Worm (Caenorhabditis elegans) whole organism, early embryonic: ENCODE data around the gene M28.8.

Experiments
- B0310.2 ChIP-seq: sonication (generic microtip); optimal IDR thresholded peaks from 2 replicates; lab custom pipeline; 2016; ENCODE audit warnings: mild to moderate bottlenecking, missing genetic modification characterization, missing compliant biosample characterization
- F13C5.2 ChIP-seq: sonication (generic microtip); optimal IDR thresholded peaks from 2 replicates; lab custom pipeline; 2017; ENCODE audit warnings: mild to moderate bottlenecking, missing genetic modification characterization, inconsistent platforms, missing compliant biosample characterization
- aly-1 ChIP-seq: sonication (generic microtip); optimal IDR thresholded peaks from 2 replicates; lab custom pipeline; 2016; ENCODE audit warnings: missing genetic modification characterization, missing compliant biosample characterization
- ama-1 ChIP-seq: fragments of 150-350 bp; optimal IDR thresholded peaks from 2 replicates; lab custom pipeline; 2014
- ceh-13 ChIP-seq: fragments of 200-800 bp; sonication (Bioruptor generic); optimal IDR thresholded peaks from 2 replicates; lab custom pipeline; 2018; ENCODE audit warnings: mild to moderate bottlenecking, missing genetic modification characterization, missing compliant biosample characterization
- ceh-36 ChIP-seq: sonication (generic microtip); optimal IDR thresholded peaks from 2 replicates; lab custom pipeline; 2016; ENCODE audit warnings: missing genetic modification characterization, inconsistent platforms, missing compliant biosample characterization
- ets-7 ChIP-seq: sonication (generic microtip); optimal IDR thresholded peaks from 2 replicates; lab custom pipeline; 2016; ENCODE audit warnings: missing genotype, missing genetic modification characterization, missing compliant biosample characterization
- flt-1 ChIP-seq: fragments of 200-800 bp; sonication (Bioruptor generic); IDR thresholded peaks from 2 replicates; pipeline ENCODE4 v1.3.6; 2022; ENCODE audit warnings: missing genetic modification characterization, missing compliant biosample characterization
- hmbx-1 ChIP-seq: sonication (generic microtip); optimal IDR thresholded peaks from 2 replicates; lab custom pipeline; 2016; ENCODE audit warnings: mild to moderate bottlenecking, missing genetic modification characterization, missing compliant biosample characterization
- hmg-4 ChIP-seq: fragments of 200-800 bp; sonication (Bioruptor generic); optimal IDR thresholded peaks from 2 replicates; lab custom pipeline; 2018; ENCODE audit warnings: mild to moderate bottlenecking, missing genetic modification characterization, missing compliant biosample characterization
- hnd-1 ChIP-seq: sonication (generic microtip); optimal IDR thresholded peaks from 2 replicates; lab custom pipeline; 2016; ENCODE audit warnings: missing genetic modification characterization, missing compliant biosample characterization
- pes-1 ChIP-seq: fragments of 200-800 bp; sonication (Bioruptor generic); IDR thresholded peaks from 2 replicates; pipeline ENCODE4 v1.3.6; 2022; ENCODE audit warnings: missing genetic modification reagents, missing genetic modification characterization, missing compliant biosample characterization
- scrt-1 ChIP-seq: fragments of 200-800 bp; sonication (Bioruptor generic); IDR thresholded peaks from 2 replicates; pipeline ENCODE4 v1.3.6; 2022; ENCODE audit warnings: missing genetic modification characterization, missing compliant biosample characterization
- sea-1 ChIP-seq: fragments of 200-800 bp; sonication (Bioruptor generic); conservative IDR thresholded peaks from 2 replicates; pipeline ENCODE4 v1.3.6; 2022; ENCODE audit warnings: missing genetic modification characterization, missing compliant biosample characterization
- tbx-11 ChIP-seq: fragments of 200-800 bp; sonication (Bioruptor generic); IDR thresholded peaks from 2 replicates; pipeline ENCODE4 v1.3.6; 2022; ENCODE audit warnings: missing genetic modification characterization, missing compliant biosample characterization
- tbx-37 ChIP-seq: fragments of 200-800 bp; sonication (Bioruptor generic); conservative IDR thresholded peaks from 2 replicates; pipeline ENCODE4 v1.3.6; 2022; ENCODE audit warnings: missing genetic modification reagents, missing genetic modification characterization, missing compliant biosample characterization
- tra-4 ChIP-seq: sonication (generic microtip); optimal IDR thresholded peaks from 2 replicates; lab custom pipeline; 2017; ENCODE audit warnings: missing genetic modification characterization, missing compliant biosample characterization

The M28.8 gene

ce11 chrII:10627086-10627485 is 977 bp upstream of the M28.8 start:
- TF ChIP-seq hnd-1 (tag; lab: Kevin White, UChicago) (no peak), aly-1 (tag; lab: Kevin White, UChicago) (no peak), ama-1 (lab: Kevin White, UChicago) (no peak), tra-4 (no peak), B0310.2 (tag; lab: Kevin White, UChicago) (no peak), hmbx-1 (tag; lab: Kevin White, UChicago) (no peak), ets-7 (tag; lab: Kevin White, UChicago) (no peak), hmg-4 (GFP tag; lab: Kevin White, UChicago) (no peak), ceh-36 (no peak), ceh-13 (GFP tag; lab: Kevin White, UChicago) (no peak), pes-1 (GFP tag; lab: Robert Waterston, UW) (no peak), flt-1 (GFP tag; lab: Robert Waterston, UW) (no peak), sea-1 (no peak), tbx-37 (GFP tag; lab: Robert Waterston, UW) (no peak), F13C5.2 (tag; lab: Kevin White, UChicago) (no peak), tbx-11 (no peak), scrt-1 (GFP tag; lab: Robert Waterston, UW) (no peak)

- no peak for TF ChIP-seq hmbx-1 (tag; lab: Kevin White, UChicago)
- no peak for TF ChIP-seq ets-7 (tag; lab: Kevin White, UChicago)
- no peak for TF ChIP-seq aly-1 (tag; lab: Kevin White, UChicago)
- no peak for TF ChIP-seq ceh-13 (GFP tag; lab: Kevin White, UChicago)
- no peak for TF ChIP-seq tra-4
- no peak for TF ChIP-seq scrt-1 (GFP tag; lab: Robert Waterston, UW)
- no peak for TF ChIP-seq tbx-37 (GFP tag; lab: Robert Waterston, UW)
- TF ChIP-seq ceh-36, result no peak
- no peak for TF ChIP-seq hmg-4 (GFP tag; lab: Kevin White, UChicago)
- no peak for TF ChIP-seq B0310.2 (tag; lab: Kevin White, UChicago)
- TF ChIP-seq tbx-11, result no peak
- no peak for TF ChIP-seq F13C5.2 (tag; lab: Kevin White, UChicago)
- TF ChIP-seq ama-1 (lab: Kevin White, UChicago), result no peak
Observed at ce11 chrII:10630944-10631343, 2.9 kb downstream of the M28.8 start.

ce11 chrII:10639110-10639509 is 11.0 kb downstream of the M28.8 start, which contains the start of gene M28.9:
M28.9 (plus strand) TSS chrII:10639410.
- no peak for TF ChIP-seq flt-1 (GFP tag; lab: Robert Waterston, UW)
- no peak for TF ChIP-seq hmbx-1 (tag; lab: Kevin White, UChicago)
- no peak for TF ChIP-seq B0310.2 (tag; lab: Kevin White, UChicago)
- no peak for TF ChIP-seq ceh-13 (GFP tag; lab: Kevin White, UChicago)
- TF ChIP-seq tra-4, result no peak
- TF ChIP-seq scrt-1 (GFP tag; lab: Robert Waterston, UW), result no peak
- no peak for TF ChIP-seq F13C5.2 (tag; lab: Kevin White, UChicago)
- TF ChIP-seq sea-1, result no peak
- TF ChIP-seq ama-1 (lab: Kevin White, UChicago), result no peak
- no peak for TF ChIP-seq aly-1 (tag; lab: Kevin White, UChicago)
- TF ChIP-seq ets-7 (tag; lab: Kevin White, UChicago), result no peak
- TF ChIP-seq ceh-36, result no peak
- TF ChIP-seq tbx-11, result no peak
- TF ChIP-seq hnd-1 (tag; lab: Kevin White, UChicago), result no peak
- no peak for TF ChIP-seq hmg-4 (GFP tag; lab: Kevin White, UChicago)

- TF ChIP-seq scrt-1 (GFP tag; lab: Robert Waterston, UW) (no peak), flt-1 (GFP tag; lab: Robert Waterston, UW) (no peak), hmg-4 (GFP tag; lab: Kevin White, UChicago) (no peak), B0310.2 (tag; lab: Kevin White, UChicago) (no peak), ama-1 (lab: Kevin White, UChicago) (no peak), pes-1 (GFP tag; lab: Robert Waterston, UW) (no peak), F13C5.2 (tag; lab: Kevin White, UChicago) (no peak)
Observed at ce11 chrII:10643403-10643802, 15.3 kb downstream of the M28.8 start, which contains the start of gene M28.4. M28.4 (plus strand) TSS chrII:10643703.

- no peak for TF ChIP-seq tra-4
- TF ChIP-seq hmbx-1 (tag; lab: Kevin White, UChicago), result no peak
- no peak for TF ChIP-seq aly-1 (tag; lab: Kevin White, UChicago)
- no peak for TF ChIP-seq hnd-1 (tag; lab: Kevin White, UChicago)
- TF ChIP-seq scrt-1 (GFP tag; lab: Robert Waterston, UW), result no peak
- TF ChIP-seq ets-7 (tag; lab: Kevin White, UChicago), result no peak
- TF ChIP-seq flt-1 (GFP tag; lab: Robert Waterston, UW), result no peak
- no peak for TF ChIP-seq B0310.2 (tag; lab: Kevin White, UChicago)
- no peak for TF ChIP-seq F13C5.2 (tag; lab: Kevin White, UChicago)
- TF ChIP-seq ceh-13 (GFP tag; lab: Kevin White, UChicago), result no peak
- TF ChIP-seq hmg-4 (GFP tag; lab: Kevin White, UChicago), result no peak
- TF ChIP-seq tbx-11, result no peak
- TF ChIP-seq sea-1, result no peak
- no peak for TF ChIP-seq tbx-37 (GFP tag; lab: Robert Waterston, UW)
- no peak for TF ChIP-seq pes-1 (GFP tag; lab: Robert Waterston, UW)
- TF ChIP-seq ama-1 (lab: Kevin White, UChicago), result no peak
Observed at ce11 chrII:10646901-10647566, 19.0 kb downstream of the M28.8 start, which contains the start of gene M28.10. M28.10 (plus strand) TSS chrII:10647516.

- TF ChIP-seq ets-7 (tag; lab: Kevin White, UChicago) (no peak), B0310.2 (tag; lab: Kevin White, UChicago) (no peak), tbx-37 (GFP tag; lab: Robert Waterston, UW) (no peak), pes-1 (GFP tag; lab: Robert Waterston, UW) (no peak), tbx-11 (no peak), hmg-4 (GFP tag; lab: Kevin White, UChicago) (no peak), F13C5.2 (tag; lab: Kevin White, UChicago) (no peak), ceh-36 (no peak), hnd-1 (tag; lab: Kevin White, UChicago) (no peak), ceh-13 (GFP tag; lab: Kevin White, UChicago) (no peak), ama-1 (lab: Kevin White, UChicago) (no peak), scrt-1 (GFP tag; lab: Robert Waterston, UW) (no peak), aly-1 (tag; lab: Kevin White, UChicago) (no peak)
Observed at ce11 chrII:10652112-10652511, 24.0 kb downstream of the M28.8 start, which contains the start of gene nphp-1. nphp-1 (minus strand) TSS chrII:10652256.
